Fruit fly (Drosophila melanogaster): ENCODE data around the gene CG32695.

- TF ChIP-seq h (optimal IDR thresholded peaks at IDR 0.05) (no peak), psq (optimal IDR thresholded peaks at IDR 0.05) (no peak), Sin3A (optimal IDR thresholded peaks at IDR 0.05) (no peak), ttk (optimal IDR thresholded peaks at IDR 0.05) (no peak), insv (optimal IDR thresholded peaks at IDR 0.05) (no peak)
Observed at dm6 chrX:9882900-9883299, 9.0 kb upstream of the CG32695 start.

All from Kc167 (cell line).